Fruit fly (Drosophila melanogaster): ENCODE measurements around the gene Alp12.

Gene Alp12

dm6 chr2L:19397617-19398316, 26.1 kb upstream of the Alp12 start (continued):
- no peak for TF ChIP-seq pan (optimal IDR thresholded peaks at IDR 0.05)
- TF ChIP-seq pan (GFP tag; optimal IDR thresholded peaks at IDR 0.05 in 1 of 2, IDR thresholded peaks at IDR 0.05 in 1 of 2): peak in 1 of 2 experiments; percentile 30
- TF ChIP-seq CG15011 (GFP tag; optimal IDR thresholded peaks at IDR 0.05): peak; percentile 4
- no peak for TF ChIP-seq CG33557 (GFP tag; optimal IDR thresholded peaks at IDR 0.05)
- no peak for TF ChIP-seq Hr78 (GFP tag; optimal IDR thresholded peaks at IDR 0.05)
- no peak for TF ChIP-seq CG14710 (tag; optimal IDR thresholded peaks at IDR 0.05)
- TF ChIP-seq CG1024 (GFP tag; IDR thresholded peaks at IDR 0.05): no peak
- TF ChIP-seq CG2875 (GFP tag; optimal IDR thresholded peaks at IDR 0.05): no peak
- peak; percentile 45; the same call in 1 of the 2 replicates for TF ChIP-seq CG9932 (GFP tag; IDR thresholded peaks at IDR 0.05)
- TF ChIP-seq NC2α (GFP tag; optimal IDR thresholded peaks at IDR 0.05): no peak
- no peak for TF ChIP-seq toy (GFP tag; IDR thresholded peaks at IDR 0.05)
- no peak for TF ChIP-seq CG15696 (tag; optimal IDR thresholded peaks at IDR 0.05)
- no peak for TF ChIP-seq Dfd (GFP tag; optimal IDR thresholded peaks at IDR 0.05)
- peak; percentile 27 for TF ChIP-seq Fer1 (GFP tag; optimal IDR thresholded peaks at IDR 0.05)
- TF ChIP-seq CG8359 (GFP tag; optimal IDR thresholded peaks at IDR 0.05; ENCODE audit: borderline replicate concordance): no peak
- peak; percentile 25 for TF ChIP-seq sd (tag; optimal IDR thresholded peaks at IDR 0.05)
- TF ChIP-seq HmgZ (tag; optimal IDR thresholded peaks at IDR 0.05): peak; percentile 6
- TF ChIP-seq CG12236 (GFP tag; optimal IDR thresholded peaks at IDR 0.05): no peak
- TF ChIP-seq Poxn (GFP tag; IDR thresholded peaks at IDR 0.05): no peak
- no peak for TF ChIP-seq fd3F (GFP tag; optimal IDR thresholded peaks at IDR 0.05)
- no peak for TF ChIP-seq CG4617 (GFP tag; optimal IDR thresholded peaks at IDR 0.05; ENCODE audit: borderline replicate concordance)
- no peak for TF ChIP-seq CG32532 (GFP tag; IDR thresholded peaks at IDR 0.05)
- no peak for TF ChIP-seq Doc3 (GFP tag; IDR thresholded peaks at IDR 0.05; ENCODE audit: partially characterized antibody)
- TF ChIP-seq scrt (GFP tag; optimal IDR thresholded peaks at IDR 0.05): peak; percentile 81
- no peak for TF ChIP-seq schlank (tag; optimal IDR thresholded peaks at IDR 0.05)
- TF ChIP-seq CG1603 (tag; optimal IDR thresholded peaks at IDR 0.05): peak; percentile 13
- no peak for TF ChIP-seq CG3847 (GFP tag; IDR thresholded peaks at IDR 0.05)
- TF ChIP-seq CG9215 (GFP tag; IDR thresholded peaks at IDR 0.05): no peak
- TF ChIP-seq pb (GFP tag; optimal IDR thresholded peaks at IDR 0.05): no peak
- no peak for TF ChIP-seq CG17802 (tag; optimal IDR thresholded peaks at IDR 0.05)
- TF ChIP-seq CG7839 (tag; optimal IDR thresholded peaks at IDR 0.05): peak; percentile 45
- no peak for TF ChIP-seq Side (GFP tag; optimal IDR thresholded peaks at IDR 0.05)
- TF ChIP-seq jing (GFP tag; optimal IDR thresholded peaks at IDR 0.05): peak; percentile 6
- TF ChIP-seq CG6272 (GFP tag; IDR thresholded peaks at IDR 0.05): no peak
- no peak for TF ChIP-seq kay (GFP tag; optimal IDR thresholded peaks at IDR 0.05)
- TF ChIP-seq Taf1 (GFP tag; IDR thresholded peaks at IDR 0.05): no peak
- no peak for TF ChIP-seq CG10979 (tag; optimal IDR thresholded peaks at IDR 0.05)
- TF ChIP-seq Neu2 (GFP tag; optimal IDR thresholded peaks at IDR 0.05; ENCODE audit: borderline replicate concordance): no peak
- no peak for TF ChIP-seq Dek (tag; optimal IDR thresholded peaks at IDR 0.05)
- TF ChIP-seq sug (tag; optimal IDR thresholded peaks at IDR 0.05): no peak
- TF ChIP-seq kah (GFP tag; optimal IDR thresholded peaks at IDR 0.05): peak; percentile 19
- TF ChIP-seq hb (GFP tag; IDR thresholded peaks at IDR 0.05; ENCODE audit: partially characterized antibody): no peak
- TF ChIP-seq bigmax (GFP tag; optimal IDR thresholded peaks at IDR 0.05): no peak
- TF ChIP-seq PHDP (tag; optimal IDR thresholded peaks at IDR 0.05): peak; percentile 13
- TF ChIP-seq Awh (GFP tag; IDR thresholded peaks at IDR 0.05): no peak
- no peak for TF ChIP-seq ci (GFP tag; IDR thresholded peaks at IDR 0.05)
- no peak for TF ChIP-seq CG6654 (GFP tag; optimal IDR thresholded peaks at IDR 0.05)
- TF ChIP-seq D (optimal IDR thresholded peaks at IDR 0.05): no peak
- TF ChIP-seq D (GFP tag; optimal IDR thresholded peaks at IDR 0.05): no peak
- no peak for TF ChIP-seq Ssrp (tag; optimal IDR thresholded peaks at IDR 0.05)

Data from whole organism, embryonic.